Fruit fly (Drosophila melanogaster): ENCODE measurements around the gene Ogg1.

Gene Ogg1

DNA sequence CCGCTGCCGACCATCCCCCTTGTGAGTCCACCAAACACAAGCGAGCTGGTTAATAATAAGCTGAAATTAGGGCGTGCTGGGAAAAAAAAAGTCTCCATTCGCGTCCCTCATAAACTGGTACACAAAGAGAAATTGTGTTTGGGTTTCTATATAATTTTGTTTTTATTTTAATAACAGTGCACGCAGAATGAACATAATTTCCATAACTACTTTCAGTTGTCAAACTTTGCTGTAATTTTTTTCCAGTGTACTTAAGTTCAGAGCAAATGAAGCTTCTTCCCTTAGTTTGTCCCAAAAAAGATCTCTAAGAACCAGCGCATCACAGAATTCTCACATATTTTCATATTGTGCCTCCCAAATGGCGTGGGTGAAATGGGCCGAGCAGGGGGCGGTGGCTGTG, 37.9 kb downstream of the Ogg1 start (continued):
- TF ChIP-seq Oli (tag; optimal IDR thresholded peaks at IDR 0.05): peak; percentile 3
- TF ChIP-seq eve (GFP tag; optimal IDR thresholded peaks at IDR 0.05): no peak
- peak; percentile 15 for TF ChIP-seq CG2712 (tag; optimal IDR thresholded peaks at IDR 0.05)
- 0 out of 3 replicates have a peak, but pooled peaks have one; percentile 30 for TF ChIP-seq ci (GFP tag; IDR thresholded peaks at IDR 0.05)

DNA sequence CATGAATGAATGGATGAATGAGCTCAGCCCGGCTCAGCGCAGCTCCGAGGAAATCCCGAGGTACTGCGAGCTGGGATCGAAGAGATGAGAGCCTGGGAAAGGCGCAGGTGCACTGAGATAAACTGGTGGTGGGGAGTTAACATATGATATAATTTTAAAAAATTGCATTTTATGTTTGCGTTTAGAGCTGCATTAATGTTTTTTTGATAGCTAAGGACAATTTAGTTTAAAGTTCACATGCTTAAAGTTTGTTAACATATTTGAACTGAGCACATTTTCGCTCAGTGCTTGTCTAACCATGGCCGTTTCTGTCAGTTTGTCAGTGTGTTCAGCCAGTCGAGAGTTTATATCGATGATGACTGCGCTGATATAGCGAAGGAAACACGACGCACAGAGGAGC, 40.2 kb downstream of the Ogg1 start:
- no peak for TF ChIP-seq lmd (GFP tag; IDR thresholded peaks at IDR 0.05)
- TF ChIP-seq CG34224 (GFP tag; IDR thresholded peaks at IDR 0.05; ENCODE audit: partially characterized antibody): no peak
- no peak for TF ChIP-seq CG4820 (GFP tag; optimal IDR thresholded peaks at IDR 0.05)
- peak; percentile 6 for TF ChIP-seq scrt (GFP tag; optimal IDR thresholded peaks at IDR 0.05)
- TF ChIP-seq jing (GFP tag; optimal IDR thresholded peaks at IDR 0.05): no peak
- peak; percentile 25; the same call in 1 of the 2 replicates for TF ChIP-seq CG4404 (GFP tag; IDR thresholded peaks at IDR 0.05)
- no peak for TF ChIP-seq CG31365 (tag; optimal IDR thresholded peaks at IDR 0.05)
- no peak for TF ChIP-seq CG7745 (tag; optimal IDR thresholded peaks at IDR 0.05)
- no peak for TF ChIP-seq sd (tag; optimal IDR thresholded peaks at IDR 0.05)
- no peak for TF ChIP-seq ttk (GFP tag; IDR thresholded peaks at IDR 0.05)
- TF ChIP-seq Eip74EF (GFP tag; optimal IDR thresholded peaks at IDR 0.05): no peak
- TF ChIP-seq h (optimal IDR thresholded peaks at IDR 0.05): no peak
- peak; percentile 5 for TF ChIP-seq CG6813 (GFP tag; optimal IDR thresholded peaks at IDR 0.05)
- 0 out of 2 replicates have a peak, but pooled peaks have one; percentile 14 for TF ChIP-seq CG8765 (GFP tag; IDR thresholded peaks at IDR 0.05)
- no peak for TF ChIP-seq ken (GFP tag; IDR thresholded peaks at IDR 0.05)
- TF ChIP-seq CG6175 (GFP tag; IDR thresholded peaks at IDR 0.05): no peak
- TF ChIP-seq grau (tag; optimal IDR thresholded peaks at IDR 0.05): peak; percentile 31
- TF ChIP-seq CrebB (tag; optimal IDR thresholded peaks at IDR 0.05): no peak
- TF ChIP-seq CG11456 (GFP tag; IDR thresholded peaks at IDR 0.05): no peak
- TF ChIP-seq Gsc (GFP tag; IDR thresholded peaks at IDR 0.05): no peak
- no peak for TF ChIP-seq aop (GFP tag; IDR thresholded peaks at IDR 0.05)
- peak; percentile 8 for TF ChIP-seq fd96Cb (tag; optimal IDR thresholded peaks at IDR 0.05)
- no peak for TF ChIP-seq usp (GFP tag; optimal IDR thresholded peaks at IDR 0.05)
- TF ChIP-seq hb (GFP tag; IDR thresholded peaks at IDR 0.05; ENCODE audit: partially characterized antibody): no peak
- TF ChIP-seq Elba2 (GFP tag; optimal IDR thresholded peaks at IDR 0.05): no peak
- TF ChIP-seq E2f2 (GFP tag; IDR thresholded peaks at IDR 0.05): no peak
- TF ChIP-seq emc (GFP tag; optimal IDR thresholded peaks at IDR 0.05): no peak
- TF ChIP-seq Hmr (GFP tag; optimal IDR thresholded peaks at IDR 0.05): peak; percentile 21
- TF ChIP-seq ac (GFP tag; optimal IDR thresholded peaks at IDR 0.05): no peak
- peak; percentile 33 for TF ChIP-seq Fer1 (GFP tag; optimal IDR thresholded peaks at IDR 0.05)
- TF ChIP-seq wdn (GFP tag; IDR thresholded peaks at IDR 0.05): no peak
- no peak for TF ChIP-seq CG14667 (GFP tag; IDR thresholded peaks at IDR 0.05)
- no peak for TF ChIP-seq CG16813 (GFP tag; IDR thresholded peaks at IDR 0.05; ENCODE audit: partially characterized antibody)
- no peak for TF ChIP-seq Dll (GFP tag; IDR thresholded peaks at IDR 0.05; ENCODE audit: partially characterized antibody)
- no peak for TF ChIP-seq exex (tag; optimal IDR thresholded peaks at IDR 0.05)
- TF ChIP-seq CG12299 (tag; optimal IDR thresholded peaks at IDR 0.05): no peak
- no peak for TF ChIP-seq peb (GFP tag; IDR thresholded peaks at IDR 0.05)
- TF ChIP-seq nom (GFP tag; optimal IDR thresholded peaks at IDR 0.05): peak; percentile 10
- TF ChIP-seq CG13775 (GFP tag; optimal IDR thresholded peaks at IDR 0.05): no peak
- TF ChIP-seq Sry-δ (GFP tag; optimal IDR thresholded peaks at IDR 0.05): no peak
- no peak for TF ChIP-seq crol (GFP tag; IDR thresholded peaks at IDR 0.05)
- no peak for TF ChIP-seq CG8924 (tag; optimal IDR thresholded peaks at IDR 0.05)
- TF ChIP-seq CG14965 (GFP tag; optimal IDR thresholded peaks at IDR 0.05; ENCODE audit: borderline replicate concordance): no peak
- TF ChIP-seq esg (GFP tag; conservative IDR thresholded peaks at IDR 0.05): no peak
- peak; percentile 52 for TF ChIP-seq CG2678 (tag; optimal IDR thresholded peaks at IDR 0.05)
- TF ChIP-seq CG1529 (GFP tag; optimal IDR thresholded peaks at IDR 0.05): no peak
